Worm (Caenorhabditis elegans) whole organism, late embryonic: ENCODE data around the gene cls-1.

Experiments
- dmd-4 ChIP-seq: sonication (generic microtip); optimal IDR thresholded peaks from 2 replicates; lab custom pipeline; 2016; ENCODE audit warnings: borderline replicate concordance, missing genetic modification characterization, missing compliant biosample characterization
- ets-4 ChIP-seq: sonication (generic microtip); optimal IDR thresholded peaks from 2 replicates; lab custom pipeline; 2016; ENCODE audit warnings: missing genetic modification characterization, missing compliant biosample characterization
- gmeb-2 ChIP-seq: sonication (generic microtip); optimal IDR thresholded peaks from 2 replicates; lab custom pipeline; 2016; ENCODE audit warnings: missing genetic modification characterization, inconsistent platforms, missing compliant biosample characterization
- nhr-11 ChIP-seq: fragments of 150-350 bp; optimal IDR thresholded peaks from 2 replicates; lab custom pipeline; 2014; ENCODE audit warnings: missing biosample characterization, missing genetic modification characterization
- pag-3 ChIP-seq: sonication (generic microtip); optimal IDR thresholded peaks from 2 replicates; lab custom pipeline; 2016; ENCODE audit warnings: missing compliant biosample characterization, missing genetic modification characterization, borderline replicate concordance
- sox-4 ChIP-seq: sonication (generic microtip); optimal IDR thresholded peaks from 2 replicates; lab custom pipeline; 2017; ENCODE audit warnings: mild to moderate bottlenecking, missing genetic modification characterization, inconsistent platforms, missing compliant biosample characterization
- tbx-2 ChIP-seq: sonication (generic microtip); optimal IDR thresholded peaks from 2 replicates; lab custom pipeline; 2016; ENCODE audit warnings: missing genetic modification characterization, missing compliant biosample characterization
- ttx-3 ChIP-seq: sonication (generic microtip); optimal IDR thresholded peaks from 2 replicates; lab custom pipeline; 2016; ENCODE audit warnings: missing genetic modification reagents, missing genetic modification characterization, missing compliant biosample characterization
- unc-3 ChIP-seq, 2 experiments: fragments of 200-800 bp in 1 of 2; sonication (Bioruptor generic) in 1 of 2; sonication (generic microtip) in 1 of 2; conservative IDR thresholded peaks in 1 of 2; optimal IDR thresholded peaks in 1 of 2; 2 replicates each; pipeline versions ENCODE4 v1.3.6 to Lab custom; 2016 to 2022; ENCODE audit warnings: missing compliant biosample characterization in 2 of 2, missing genetic modification characterization in 2 of 2, missing genetic modification reagents in 1 of 2
- unc-42 ChIP-seq: sonication (generic microtip); optimal IDR thresholded peaks from 2 replicates; lab custom pipeline; 2016; ENCODE audit warnings: missing genotype, missing genetic modification characterization, missing compliant biosample characterization

- TF ChIP-seq dmd-4, result no peak
- TF ChIP-seq ttx-3, result no peak
- no peak for TF ChIP-seq pag-3 (tag; lab: Kevin White, UChicago)
- TF ChIP-seq ets-4, result no peak
- TF ChIP-seq unc-3 (GFP tag; conservative IDR thresholded peaks at IDR 0.05; lab: Robert Waterston, UW), result no peak
- TF ChIP-seq unc-3 (tag; optimal IDR thresholded peaks at IDR 0.05; lab: Kevin White, UChicago), result no peak
- TF ChIP-seq sox-4 (tag; lab: Kevin White, UChicago), result no peak
- no peak for TF ChIP-seq nhr-11
- TF ChIP-seq unc-42 (tag; lab: Kevin White, UChicago), result no peak
- TF ChIP-seq gmeb-2 (tag; lab: Kevin White, UChicago), result no peak
- no peak for TF ChIP-seq tbx-2
Observed at ce11 chrIII:7488303-7488702, 19.7 kb upstream of the cls-1 start.
